Fruit fly (Drosophila melanogaster) whole organism, pupa: ENCODE data around the gene CG15142.

ENCODE experiments used
- CG10348 ChIP-seq: fragments of 200-800 bp; sonication (Bioruptor generic); IDR thresholded peaks from 2 replicates; pipeline ENCODE4 v1.3.6; 2022; ENCODE audit warnings: missing biosample characterization, missing genetic modification characterization
- CG12605 ChIP-seq: fragments of 200-800 bp; sonication (Bioruptor generic); IDR thresholded peaks from 2 replicates; pipeline ENCODE4 v1.3.6; 2022; ENCODE audit warnings: missing biosample characterization, missing genetic modification characterization
- CG13204 ChIP-seq: fragments of 200-800 bp; sonication (Bioruptor generic); optimal IDR thresholded peaks from 2 replicates; lab custom pipeline; 2018; ENCODE audit warnings: missing biosample characterization, mild to moderate bottlenecking, missing genetic modification characterization, moderate library complexity
- CG14655 ChIP-seq: fragments of 200-800 bp; sonication (Bioruptor generic); optimal IDR thresholded peaks from 3 replicates; lab custom pipeline; 2017; ENCODE audit warnings: mild to moderate bottlenecking, missing biosample characterization, missing genetic modification reagents, missing genetic modification characterization
- CG15710 ChIP-seq: fragments of 200-800 bp; sonication (Bioruptor generic); optimal IDR thresholded peaks from 2 replicates; lab custom pipeline; 2018; ENCODE audit warnings: missing biosample characterization, mild to moderate bottlenecking, missing genetic modification characterization, moderate library complexity
- CG17806 ChIP-seq: fragments of 200-800 bp; sonication (Bioruptor generic); optimal IDR thresholded peaks from 2 replicates; lab custom pipeline; 2018; ENCODE audit warnings: missing biosample characterization, mild to moderate bottlenecking, missing genetic modification characterization, moderate library complexity
- CG32121 ChIP-seq: fragments of 200-800 bp; sonication (Bioruptor generic); IDR thresholded peaks from 2 replicates; pipeline ENCODE4 v1.3.6; 2022; ENCODE audit warnings: missing biosample characterization, missing genetic modification characterization
- CG34367 ChIP-seq: fragments of 200-800 bp; sonication (Bioruptor generic); optimal IDR thresholded peaks from 2 replicates; lab custom pipeline; 2018; ENCODE audit warnings: missing biosample characterization, mild to moderate bottlenecking, missing genetic modification characterization
- CG4496 ChIP-seq: fragments of 200-800 bp; sonication (Bioruptor generic); IDR thresholded peaks from 3 replicates; pipeline ENCODE4 v1.3.6; 2022; ENCODE audit warnings: missing biosample characterization, missing genetic modification characterization
- CG8159 ChIP-seq: fragments of 200-800 bp; sonication (Bioruptor generic); optimal IDR thresholded peaks from 3 replicates; lab custom pipeline; 2018; ENCODE audit warnings: missing biosample characterization, mild to moderate bottlenecking, missing genetic modification characterization, moderate library complexity
- CG8301 ChIP-seq: fragments of 200-800 bp; sonication (Bioruptor generic); optimal IDR thresholded peaks from 2 replicates; lab custom pipeline; 2018; ENCODE audit warnings: missing biosample characterization, mild to moderate bottlenecking, missing genetic modification characterization
- CG9948 ChIP-seq: fragments of 200-800 bp; sonication (Bioruptor generic); optimal IDR thresholded peaks from 2 replicates; lab custom pipeline; 2018; ENCODE audit warnings: missing biosample characterization, mild to moderate bottlenecking, missing genetic modification characterization, moderate library complexity
- D1 ChIP-seq: fragments of 200-800 bp; sonication (Bioruptor generic); optimal IDR thresholded peaks from 2 replicates; lab custom pipeline; 2018; ENCODE audit warnings: missing biosample characterization, mild to moderate bottlenecking, missing genetic modification characterization, moderate library complexity
- EcR ChIP-seq: fragments of 200-800 bp; sonication (Bioruptor generic); optimal IDR thresholded peaks from 3 replicates; lab custom pipeline; 2019; ENCODE audit warnings: missing biosample characterization, missing genetic modification characterization, mild to moderate bottlenecking, moderate library complexity, missing genetic modification reagents
- Ets98B ChIP-seq: fragments of 200-800 bp; sonication (Bioruptor generic); IDR thresholded peaks from 2 replicates; pipeline ENCODE4 v1.3.6; 2022; ENCODE audit warnings: missing biosample characterization, missing genetic modification characterization
- Pif1A ChIP-seq: fragments of 200-800 bp; sonication (Bioruptor generic); optimal IDR thresholded peaks from 3 replicates; lab custom pipeline; 2016; ENCODE audit warnings: missing biosample characterization, missing genetic modification characterization
- Pif1B ChIP-seq: fragments of 200-800 bp; sonication (Bioruptor generic); optimal IDR thresholded peaks from 3 replicates; lab custom pipeline; 2016; ENCODE audit warnings: missing biosample characterization, missing genetic modification characterization
- Snoo ChIP-seq: fragments of 200-800 bp; sonication (Bioruptor generic); optimal IDR thresholded peaks from 3 replicates; lab custom pipeline; 2017; ENCODE audit warnings: missing biosample characterization, mild to moderate bottlenecking, missing genetic modification characterization, inconsistent platforms
- fd96Ca ChIP-seq: fragments of 200-800 bp; sonication (Bioruptor generic); IDR thresholded peaks from 3 replicates; pipeline ENCODE4 v1.3.6; 2022; ENCODE audit warnings: missing biosample characterization, missing genetic modification characterization
- gl ChIP-seq: fragments of 200-800 bp; sonication (Bioruptor generic); optimal IDR thresholded peaks from 2 replicates; lab custom pipeline; 2018; ENCODE audit warnings: missing biosample characterization, mild to moderate bottlenecking, missing genetic modification characterization
- rn ChIP-seq: fragments of 200-800 bp; sonication (Bioruptor generic); IDR thresholded peaks from 2 replicates; pipeline ENCODE4 v1.3.6; 2022; ENCODE audit warnings: missing biosample characterization, missing genetic modification characterization

CG15142 gene

DNA sequence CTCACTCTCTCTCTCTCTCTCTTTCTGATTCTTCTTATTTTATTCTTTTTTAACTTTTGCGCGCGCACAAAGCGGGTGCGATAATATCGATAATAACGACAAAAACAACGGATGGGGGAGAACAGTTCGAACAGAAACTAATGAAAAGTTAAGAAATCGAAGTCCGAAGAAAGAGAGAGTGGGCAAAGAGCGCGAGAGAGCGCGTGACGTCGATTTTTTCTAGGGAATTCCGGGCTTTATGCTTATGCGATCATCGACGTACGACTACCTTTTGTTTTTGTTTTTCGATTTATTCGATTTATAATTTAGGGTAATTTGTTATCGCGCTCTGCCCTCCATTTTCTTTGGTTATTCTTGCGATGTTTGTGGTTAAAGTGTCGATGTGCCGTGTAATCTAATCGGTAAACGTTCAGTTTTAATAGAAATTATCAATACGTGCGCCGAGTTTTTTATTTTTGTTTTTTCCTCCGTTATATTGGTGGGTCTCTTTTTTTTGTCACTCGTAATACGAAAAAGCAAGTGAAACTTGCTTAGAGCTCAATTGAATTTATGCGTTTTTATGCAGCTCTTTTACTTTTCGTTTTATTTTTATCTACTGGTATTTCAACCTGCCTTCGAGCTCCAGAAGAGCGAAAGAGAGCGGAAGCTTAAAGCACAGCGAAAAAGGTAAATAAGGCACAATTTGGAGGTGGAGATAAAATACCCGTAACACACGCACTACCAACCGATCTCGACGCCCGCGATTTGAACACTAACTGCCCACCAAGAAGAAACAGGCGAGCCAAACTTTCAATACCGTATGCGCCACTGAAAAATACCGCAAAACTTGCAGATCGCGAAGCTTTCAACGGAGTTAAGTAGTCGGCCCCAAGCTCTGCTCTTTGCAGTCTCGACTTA, 48.8 kb downstream of the CG15142 start, which contains the start of gene dl:
Gene dl, minus strand, starts transcription at position 757 of the 897 bp plus-strand sequence.
- TF ChIP-seq CG9948 (tag; lab: Kevin White, UChicago) (peak; percentile 31), rn (GFP tag; lab: Robert Waterston, UW) (peak; percentile 62), CG15710 (peak; percentile 27), CG17806 (tag; lab: Kevin White, UChicago) (peak; percentile 7), CG14655 (GFP tag; lab: Kevin White, UChicago) (peak; percentile 69), gl (tag; lab: Kevin White, UChicago) (peak; percentile 14), Pif1A (GFP tag; lab: Kevin White, UChicago) (peak; percentile 42), CG10348 (GFP tag; lab: Robert Waterston, UW) (no peak), Pif1B (GFP tag; lab: Kevin White, UChicago) (peak; percentile 50), D1 (tag; lab: Kevin White, UChicago) (no peak), Ets98B (GFP tag; lab: Robert Waterston, UW) (peak; percentile 43), fd96Ca (GFP tag; lab: Robert Waterston, UW) (peak; percentile 77), CG4496 (GFP tag; lab: Robert Waterston, UW) (peak; percentile 33; the same call in 2 of the 3 replicates), CG8301 (tag; lab: Kevin White, UChicago) (peak; percentile 68), Snoo (no peak), CG12605 (peak; percentile 62; the same call in 1 of the 2 replicates), CG34367 (tag; lab: Kevin White, UChicago) (no peak), EcR (GFP tag; lab: Kevin White, UChicago) (peak; percentile 22), CG32121 (GFP tag; lab: Robert Waterston, UW) (peak; percentile 68), CG8159 (tag; lab: Kevin White, UChicago) (no peak), CG13204 (no peak)

DNA sequence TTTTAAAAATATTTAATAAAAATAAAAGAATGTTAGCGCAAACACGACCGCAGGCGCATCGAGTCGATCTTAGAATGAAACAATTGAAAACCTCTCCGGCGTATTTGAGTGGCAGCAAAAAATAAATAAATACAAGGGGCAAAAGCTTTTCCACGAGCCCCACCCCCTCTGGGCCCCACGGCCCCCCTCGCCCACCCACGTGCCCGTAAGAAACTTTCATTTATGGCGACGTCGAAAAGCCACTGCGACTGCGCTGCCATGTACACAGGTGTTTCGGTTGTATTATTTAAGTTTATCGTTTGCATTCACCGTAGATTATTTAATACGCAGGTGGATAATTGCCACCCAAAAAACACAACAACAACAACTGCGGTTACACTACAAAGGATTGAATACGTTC, 50.2 kb downstream of the CG15142 start:
- TF ChIP-seq rn (GFP tag; lab: Robert Waterston, UW) (no peak), CG4496 (GFP tag; lab: Robert Waterston, UW) (peak; percentile 53; the same call in 2 of the 3 replicates), CG10348 (GFP tag; lab: Robert Waterston, UW) (no peak), Snoo (no peak), CG32121 (GFP tag; lab: Robert Waterston, UW) (0 out of 2 replicates have a peak, but pooled peaks have one; percentile 27), CG14655 (GFP tag; lab: Kevin White, UChicago) (no peak), EcR (GFP tag; lab: Kevin White, UChicago) (no peak)
